Fruit fly (Drosophila melanogaster): ENCODE data around the gene CG10730.
A peak's percentile ranks its signal among the peaks of the same experiment; 100 is the strongest.

The CG10730 gene

DNA sequence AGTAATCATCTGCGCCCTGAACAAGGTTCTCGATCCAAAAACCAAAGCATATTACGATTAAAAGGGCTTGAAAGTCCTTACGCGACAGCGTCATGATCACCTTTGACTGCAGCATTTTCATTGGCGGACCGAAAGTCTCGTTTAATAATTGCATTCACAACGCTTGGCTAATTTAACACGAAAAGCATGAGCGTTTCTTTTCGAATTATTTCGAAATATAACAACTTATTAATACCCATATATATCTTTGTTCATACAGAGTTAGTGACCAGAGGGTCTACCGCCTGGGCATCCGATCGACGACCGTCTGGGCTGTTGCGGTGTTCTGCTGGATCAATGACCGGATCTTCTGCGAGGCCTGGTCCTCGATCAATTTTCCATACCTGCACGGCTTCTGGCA, at the start of gene CG10730:
Gene CG10730, minus strand, starts transcription at position 101 of the 400 bp plus-strand sequence.
- TF ChIP-seq CG4318 (GFP tag; optimal IDR thresholded peaks at IDR 0.05) (no peak), OdsH (GFP tag; optimal IDR thresholded peaks at IDR 0.05) (no peak), svp (GFP tag) (no peak), eg (GFP tag; IDR thresholded peaks at IDR 0.05) (no peak), Gug (GFP tag; IDR thresholded peaks at IDR 0.05) (no peak)

DNA sequence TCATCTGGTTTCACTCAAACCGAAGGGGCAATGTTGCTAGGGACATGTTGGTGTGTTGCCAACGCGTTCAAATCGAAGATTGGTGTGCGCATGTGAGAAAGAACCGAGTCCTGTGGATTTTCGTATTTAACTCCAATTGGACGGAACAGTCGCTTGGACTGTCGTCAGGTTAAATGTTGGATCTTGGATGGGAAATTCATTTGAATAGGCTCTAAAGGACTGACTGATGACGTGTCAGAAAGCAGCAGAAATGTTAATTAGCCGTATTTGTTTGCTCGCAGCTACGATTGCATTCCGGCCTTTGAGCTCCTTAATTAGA, 49.2 kb upstream of the CG10730 start:
- no peak for TF ChIP-seq CG3032 (tag; optimal IDR thresholded peaks at IDR 0.05)
- no peak for TF ChIP-seq Gug (GFP tag; IDR thresholded peaks at IDR 0.05)
- no peak for TF ChIP-seq pdm3 (GFP tag; optimal IDR thresholded peaks at IDR 0.05)
- TF ChIP-seq CG31627 (GFP tag; optimal IDR thresholded peaks at IDR 0.05) = no peak
- no peak for TF ChIP-seq CG3919 (GFP tag; optimal IDR thresholded peaks at IDR 0.05)
- no peak for TF ChIP-seq svp (GFP tag)
- TF ChIP-seq Hr4 (GFP tag; optimal IDR thresholded peaks at IDR 0.05) = no peak
- no peak for TF ChIP-seq Sox14 (GFP tag; optimal IDR thresholded peaks at IDR 0.05)
- TF ChIP-seq CG6854 (GFP tag; optimal IDR thresholded peaks at IDR 0.05) = no peak
- no peak for TF ChIP-seq Sox15 (GFP tag; optimal IDR thresholded peaks at IDR 0.05)
- TF ChIP-seq Met (GFP tag; optimal IDR thresholded peaks at IDR 0.05) = no peak
- TF ChIP-seq CG6276 (GFP tag; optimal IDR thresholded peaks at IDR 0.05) = no peak
- no peak for TF ChIP-seq OdsH (GFP tag; optimal IDR thresholded peaks at IDR 0.05)
- no peak for TF ChIP-seq acj6 (GFP tag; optimal IDR thresholded peaks at IDR 0.05)

- TF ChIP-seq spab (GFP tag; optimal IDR thresholded peaks at IDR 0.05) (peak; percentile 50), net (GFP tag; optimal IDR thresholded peaks at IDR 0.05) (peak; percentile 62), CG31627 (GFP tag; optimal IDR thresholded peaks at IDR 0.05) (peak; percentile 85), salr (GFP tag; optimal IDR thresholded peaks at IDR 0.05) (peak; percentile 56 to 70), CG32006 (GFP tag; optimal IDR thresholded peaks at IDR 0.05) (peak; percentile 70), CG9139 (GFP tag; optimal IDR thresholded peaks at IDR 0.05) (peak; percentile 50), svp (GFP tag) (peak; percentile 79), Ets21C (GFP tag; optimal IDR thresholded peaks at IDR 0.05) (no peak), CG10631 (GFP tag; optimal IDR thresholded peaks at IDR 0.05) (peak; percentile 65), lz (GFP tag; optimal IDR thresholded peaks at IDR 0.05) (peak; percentile 77), Sox14 (GFP tag; optimal IDR thresholded peaks at IDR 0.05) (peak; percentile 9), dsx (GFP tag; optimal IDR thresholded peaks at IDR 0.05; ENCODE audit: poor library complexity, severe bottlenecking) (peak; percentile 52), ss (GFP tag; optimal IDR thresholded peaks at IDR 0.05) (peak; percentile 51 to 56), achi (GFP tag; optimal IDR thresholded peaks at IDR 0.05) (peak; percentile 35), CG6163 (GFP tag; IDR thresholded peaks at IDR 0.05) (peak; percentile 49), pdm3 (GFP tag; optimal IDR thresholded peaks at IDR 0.05) (peak; percentile 66), Blimp-1 (GFP tag; optimal IDR thresholded peaks at IDR 0.05) (peak; percentile 33), CG1621 (tag; optimal IDR thresholded peaks at IDR 0.05) (peak; percentile 7), CG6854 (GFP tag; optimal IDR thresholded peaks at IDR 0.05) (no peak), Smox (GFP tag; optimal IDR thresholded peaks at IDR 0.05) (peak; percentile 30), Eip75B (GFP tag; optimal IDR thresholded peaks at IDR 0.05) (peak; percentile 30), CG8319 (GFP tag; optimal IDR thresholded peaks at IDR 0.05) (no peak), Eip93F (GFP tag; optimal IDR thresholded peaks at IDR 0.05) (no peak), CG11762 (GFP tag; optimal IDR thresholded peaks at IDR 0.05; ENCODE audit: insufficient read depth) (peak; percentile 12), Hr4 (GFP tag; optimal IDR thresholded peaks at IDR 0.05) (peak; percentile 45), CG4318 (GFP tag; optimal IDR thresholded peaks at IDR 0.05) (peak; percentile 53), OdsH (GFP tag; optimal IDR thresholded peaks at IDR 0.05) (peak; percentile 32), CG10669 (GFP tag; optimal IDR thresholded peaks at IDR 0.05) (peak; percentile 49), CG11294 (GFP tag; IDR thresholded peaks at IDR 0.05) (no peak), eg (GFP tag; IDR thresholded peaks at IDR 0.05) (peak; percentile 61; the same call in 2 of the 3 replicates), CG6808 (GFP tag; optimal IDR thresholded peaks at IDR 0.05) (peak; percentile 60), fd59A (GFP tag; optimal IDR thresholded peaks at IDR 0.05) (peak; percentile 42), Met (GFP tag; optimal IDR thresholded peaks at IDR 0.05) (peak; percentile 39), CG3032 (tag; optimal IDR thresholded peaks at IDR 0.05) (peak; percentile 70), CG11902 (GFP tag; optimal IDR thresholded peaks at IDR 0.05) (peak; percentile 62), fd85E (GFP tag; optimal IDR thresholded peaks at IDR 0.05) (no peak), topi (GFP tag; optimal IDR thresholded peaks at IDR 0.05) (peak; percentile 47), fkh (GFP tag; optimal IDR thresholded peaks at IDR 0.05) (no peak), cyc (GFP tag; optimal IDR thresholded peaks at IDR 0.05) (peak; percentile 86)
These were observed 48.6 kb upstream of the CG10730 start for dm6 chr2L:20120388-20121232.
